Fruit fly (Drosophila melanogaster) whole organism, embryonic: Measurements from ENCODE around the gene HSPBAP1.

Experiments
- Abd-B ChIP-seq: fragments of 200-800 bp; sonication (Bioruptor generic); optimal IDR thresholded peaks from 2 replicates; lab custom pipeline; 2018; ENCODE audit warnings: missing biosample characterization, mild to moderate bottlenecking, missing genetic modification characterization, moderate library complexity
- Atf3 ChIP-seq: fragments of 200-800 bp; sonication (Bioruptor generic); optimal IDR thresholded peaks from 3 replicates; lab custom pipeline; 2016; ENCODE audit warnings: missing biosample characterization, missing genetic modification characterization
- Atf6 ChIP-seq: fragments of 200-800 bp; sonication (Bioruptor generic); IDR thresholded peaks from 2 replicates; pipeline ENCODE4 v1.3.6; 2022; ENCODE audit warnings: missing biosample characterization, missing genetic modification characterization
- CG10147 ChIP-seq: fragments of 200-800 bp; sonication (Bioruptor generic); optimal IDR thresholded peaks from 2 replicates; lab custom pipeline; 2019; ENCODE audit warnings: missing biosample characterization, mild to moderate bottlenecking, missing genetic modification characterization, moderate library complexity
- CG10274 ChIP-seq: fragments of 200-800 bp; sonication (Bioruptor generic); optimal IDR thresholded peaks from 3 replicates; lab custom pipeline; 2017; ENCODE audit warnings: missing biosample characterization, mild to moderate bottlenecking, missing genetic modification characterization
- CG11504 ChIP-seq: fragments of 200-800 bp; sonication (Bioruptor generic); optimal IDR thresholded peaks from 3 replicates; lab custom pipeline; 2019; ENCODE audit warnings: missing biosample characterization, mild to moderate bottlenecking, missing genetic modification characterization, moderate library complexity
- CG12299 ChIP-seq: fragments of 200-800 bp; sonication (Bioruptor generic); optimal IDR thresholded peaks from 2 replicates; lab custom pipeline; 2018; ENCODE audit warnings: missing biosample characterization, mild to moderate bottlenecking, missing genetic modification characterization
- CG1233 ChIP-seq: fragments of 200-800 bp; sonication (Bioruptor generic); optimal IDR thresholded peaks from 4 replicates; lab custom pipeline; 2018; ENCODE audit warnings: missing biosample characterization, mild to moderate bottlenecking, missing genetic modification characterization
- CG15514 ChIP-seq: fragments of 200-800 bp; sonication (Bioruptor generic); optimal IDR thresholded peaks from 3 replicates; lab custom pipeline; 2017; ENCODE audit warnings: missing biosample characterization, missing genetic modification characterization, mild to moderate bottlenecking, moderate library complexity, missing genetic modification reagents
- CG17802 ChIP-seq: fragments of 200-800 bp; sonication (Bioruptor generic); optimal IDR thresholded peaks from 2 replicates; lab custom pipeline; 2018; ENCODE audit warnings: missing biosample characterization, mild to moderate bottlenecking, missing genetic modification characterization, moderate library complexity
- CG2678 ChIP-seq: fragments of 200-800 bp; sonication (Bioruptor generic); optimal IDR thresholded peaks from 3 replicates; lab custom pipeline; 2019; ENCODE audit warnings: missing biosample characterization, mild to moderate bottlenecking, missing genetic modification characterization, moderate library complexity
- CG2875 ChIP-seq: fragments of 200-800 bp; sonication (Bioruptor generic); optimal IDR thresholded peaks from 2 replicates; lab custom pipeline; 2017; ENCODE audit warnings: missing biosample characterization, mild to moderate bottlenecking, missing genetic modification characterization, missing genetic modification reagents
- CG30431 ChIP-seq: fragments of 200-800 bp; sonication (Bioruptor generic); optimal IDR thresholded peaks from 2 replicates; lab custom pipeline; 2017; ENCODE audit warnings: missing biosample characterization, missing genetic modification characterization
- CG4282 ChIP-seq: fragments of 200-800 bp; sonication (Bioruptor generic); optimal IDR thresholded peaks from 2 replicates; lab custom pipeline; 2016; ENCODE audit warnings: missing biosample characterization, missing genetic modification characterization
- CG7357 ChIP-seq: fragments of 200-800 bp; sonication (Bioruptor generic); IDR thresholded peaks from 3 replicates; pipeline ENCODE4 v1.3.6; 2022; ENCODE audit warnings: missing biosample characterization, missing genetic modification characterization
- CG8290 ChIP-seq, 3 experiments: fragments of 200-800 bp; sonication (Bioruptor generic); optimal IDR thresholded peaks; 2 replicates each; lab custom pipeline; 2016 to 2019; ENCODE audit warnings: missing biosample characterization in 3 of 3, missing genetic modification characterization in 3 of 3, mild to moderate bottlenecking in 2 of 3, moderate library complexity in 1 of 3
- CG8478 ChIP-seq: fragments of >200 bp; optimal IDR thresholded peaks from 2 replicates; lab custom pipeline; 2018
- CG9797 ChIP-seq: fragments of 200-800 bp; sonication (Bioruptor generic); optimal IDR thresholded peaks from 3 replicates; lab custom pipeline; 2018; ENCODE audit warnings: missing biosample characterization, mild to moderate bottlenecking, missing genetic modification characterization
- Chrac-16 ChIP-seq: fragments of 200-800 bp; sonication (Bioruptor generic); optimal IDR thresholded peaks from 3 replicates; lab custom pipeline; 2016; ENCODE audit warnings: missing biosample characterization, missing genetic modification characterization
- CrebB ChIP-seq: fragments of 200-800 bp; sonication (Bioruptor generic); optimal IDR thresholded peaks from 3 replicates; lab custom pipeline; 2018; ENCODE audit warnings: missing biosample characterization, mild to moderate bottlenecking, missing genetic modification characterization
- Dbx ChIP-seq: fragments of 200-800 bp; sonication (Bioruptor generic); IDR thresholded peaks from 3 replicates; pipeline ENCODE4 v1.3.6; 2022; ENCODE audit warnings: missing biosample characterization, missing genetic modification characterization
- Dp ChIP-seq: fragments of 200-800 bp; sonication (Bioruptor generic); optimal IDR thresholded peaks from 2 replicates; lab custom pipeline; 2018; ENCODE audit warnings: missing biosample characterization, mild to moderate bottlenecking, missing genetic modification characterization, moderate library complexity
- E2f2 ChIP-seq: fragments of 200-800 bp; sonication (Bioruptor generic); IDR thresholded peaks from 2 replicates; pipeline ENCODE4 v1.3.6; 2022; ENCODE audit warnings: missing biosample characterization, missing genetic modification characterization
- Ets65A ChIP-seq: fragments of 200-800 bp; sonication (Bioruptor generic); peaks from one replicate; lab custom pipeline; 2016; ENCODE audit warnings: missing biosample characterization, missing genetic modification characterization
- MBD-R2 ChIP-seq: fragments of 200-800 bp; sonication (Bioruptor generic); IDR thresholded peaks from 2 replicates; pipeline ENCODE4 v1.3.6; 2022; ENCODE audit warnings: missing biosample characterization, missing genetic modification characterization
- MESR4 ChIP-seq: fragments of 200-800 bp; sonication (Bioruptor generic); optimal IDR thresholded peaks from 2 replicates; lab custom pipeline; 2018; ENCODE audit warnings: missing biosample characterization, mild to moderate bottlenecking, missing genetic modification characterization, moderate library complexity
- MTF-1 ChIP-seq: fragments of 200-800 bp; sonication (Bioruptor generic); optimal IDR thresholded peaks from 2 replicates; lab custom pipeline; 2018; ENCODE audit warnings: missing biosample characterization, mild to moderate bottlenecking, missing genetic modification characterization, borderline replicate concordance
- Med ChIP-seq: fragments of 200-800 bp; sonication (Bioruptor generic); peaks from one replicate; lab custom pipeline; 2016; ENCODE audit warnings: missing biosample characterization, missing genetic modification characterization, mild to moderate bottlenecking, inconsistent platforms, moderate library complexity
- Myb ChIP-seq: fragments of 200-800 bp; sonication (Bioruptor generic); optimal IDR thresholded peaks from 2 replicates; lab custom pipeline; 2016; ENCODE audit warnings: missing biosample characterization, missing genetic modification characterization
- NK7.1 ChIP-seq: fragments of 200-800 bp; sonication (Bioruptor generic); optimal IDR thresholded peaks from 3 replicates; lab custom pipeline; 2016; ENCODE audit warnings: missing biosample characterization, missing genetic modification characterization
- Poxn ChIP-seq: fragments of 200-800 bp; sonication (Bioruptor generic); IDR thresholded peaks from 2 replicates; pipeline ENCODE4 v1.3.6; 2022; ENCODE audit warnings: missing biosample characterization, missing genetic modification characterization
- cad ChIP-seq: fragments of >200 bp; optimal IDR thresholded peaks from 2 replicates; lab custom pipeline; 2017; ENCODE audit warnings: missing biosample characterization, missing genetic modification characterization
- gcm ChIP-seq: fragments of 200-800 bp; sonication (Bioruptor generic); optimal IDR thresholded peaks from 2 replicates; lab custom pipeline; 2019; ENCODE audit warnings: missing biosample characterization, mild to moderate bottlenecking, missing genetic modification characterization, moderate library complexity
- gfzf ChIP-seq: fragments of 200-800 bp; sonication (Bioruptor generic); optimal IDR thresholded peaks from 2 replicates; lab custom pipeline; 2016; ENCODE audit warnings: missing biosample characterization, mild to moderate bottlenecking, missing genetic modification characterization, moderate library complexity
- grau ChIP-seq: fragments of 200-800 bp; optimal IDR thresholded peaks from 3 replicates; lab custom pipeline; 2019; ENCODE audit warnings: missing biosample characterization, mild to moderate bottlenecking, missing genetic modification characterization, moderate library complexity
- gsb ChIP-seq: fragments of 200-800 bp; sonication (Bioruptor generic); IDR thresholded peaks from 2 replicates; pipeline ENCODE4 v1.3.6; 2022; ENCODE audit warnings: missing biosample characterization, missing genetic modification characterization
- hb ChIP-seq: fragments of 200-800 bp; sonication (Bioruptor generic); IDR thresholded peaks from 3 replicates; pipeline ENCODE4 v1.3.6; 2022; ENCODE audit warnings: missing biosample characterization, missing genetic modification characterization; ENCODE audit not compliant: partially characterized antibody
- jigr1 ChIP-seq: fragments of 200-800 bp; sonication (Bioruptor generic); IDR thresholded peaks from 3 replicates; pipeline ENCODE4 v1.3.6; 2022; ENCODE audit warnings: missing biosample characterization, missing genetic modification characterization
- jumu ChIP-seq: fragments of 200-800 bp; sonication (Bioruptor generic); optimal IDR thresholded peaks from 3 replicates; lab custom pipeline; 2016; ENCODE audit warnings: missing biosample characterization, missing genetic modification characterization
- mld ChIP-seq: fragments of 200-800 bp; sonication (Bioruptor generic); IDR thresholded peaks from 3 replicates; pipeline ENCODE4 v1.3.6; 2022; ENCODE audit warnings: missing biosample characterization, missing genetic modification characterization; ENCODE audit not compliant: partially characterized antibody
- onecut ChIP-seq: fragments of 200-800 bp; sonication (Bioruptor generic); IDR thresholded peaks from 2 replicates; pipeline ENCODE4 v1.3.6; 2022; ENCODE audit warnings: missing biosample characterization, missing genetic modification characterization
- psq ChIP-seq: fragments of 200-800 bp; sonication (Bioruptor generic); optimal IDR thresholded peaks from 2 replicates; lab custom pipeline; 2017; ENCODE audit warnings: missing biosample characterization, missing genetic modification characterization
- pzg ChIP-seq: fragments of 200-800 bp; sonication (Bioruptor generic); optimal IDR thresholded peaks from 3 replicates; lab custom pipeline; 2018; ENCODE audit warnings: missing biosample characterization, mild to moderate bottlenecking, missing genetic modification characterization, moderate library complexity
- row ChIP-seq: fragments of 200-800 bp; sonication (Bioruptor generic); IDR thresholded peaks from 3 replicates; pipeline ENCODE4 v1.3.6; 2022; ENCODE audit warnings: missing biosample characterization, missing genetic modification characterization
- run ChIP-seq: fragments of 200-800 bp; sonication (Bioruptor generic); optimal IDR thresholded peaks from 3 replicates; lab custom pipeline; 2018; ENCODE audit warnings: missing biosample characterization, mild to moderate bottlenecking, missing genetic modification characterization
- salm ChIP-seq: fragments of 200-800 bp; sonication (Bioruptor generic); optimal IDR thresholded peaks from 2 replicates; lab custom pipeline; 2018; ENCODE audit warnings: missing biosample characterization, mild to moderate bottlenecking, missing genetic modification characterization
- scrt ChIP-seq: fragments of 200-800 bp; sonication (Bioruptor generic); optimal IDR thresholded peaks from 2 replicates; lab custom pipeline; 2018; ENCODE audit warnings: missing biosample characterization, mild to moderate bottlenecking, missing genetic modification characterization, moderate library complexity
- sim ChIP-seq: fragments of 200-800 bp; sonication (Bioruptor generic); IDR thresholded peaks from 2 replicates; pipeline ENCODE4 v1.3.6; 2022; ENCODE audit warnings: missing biosample characterization, missing genetic modification characterization
- sima ChIP-seq: fragments of 200-800 bp; sonication (Bioruptor generic); optimal IDR thresholded peaks from 2 replicates; lab custom pipeline; 2016; ENCODE audit warnings: missing biosample characterization, missing genetic modification characterization
- tin ChIP-seq: fragments of 200-800 bp; sonication (Bioruptor generic); optimal IDR thresholded peaks from 3 replicates; lab custom pipeline; 2016; ENCODE audit warnings: missing biosample characterization, missing genetic modification characterization
- yki ChIP-seq: fragments of >200 bp; optimal IDR thresholded peaks from 3 replicates; lab custom pipeline; 2018
- zfh1 ChIP-seq: fragments of 200-800 bp; sonication (Bioruptor generic); IDR thresholded peaks from 3 replicates; pipeline ENCODE4 v1.3.6; 2022; ENCODE audit warnings: missing biosample characterization, missing genetic modification characterization

Gene HSPBAP1

dm6 chr3R:27695019-27695418, at the start of gene HSPBAP1:
HSPBAP1 (plus strand) TSS chr3R:27695235.
- no peak for TF ChIP-seq Dbx (GFP tag; lab: Robert Waterston, UW)
- no peak for TF ChIP-seq Atf3 (GFP tag; lab: Kevin White, UChicago)
- no peak for TF ChIP-seq NK7.1 (GFP tag; lab: Kevin White, UChicago)
- no peak for TF ChIP-seq grau
- TF ChIP-seq Chrac-16 (GFP tag; lab: Kevin White, UChicago), result no peak
- no peak for TF ChIP-seq CG8290 (GFP tag; optimal IDR thresholded peaks at IDR 0.05; lab: Kevin White, UChicago)
- no peak for TF ChIP-seq CG8290 (tag; optimal IDR thresholded peaks at IDR 0.05; lab: Kevin White, UChicago)
- peak; percentile 41 for TF ChIP-seq Myb (GFP tag; lab: Kevin White, UChicago)
- TF ChIP-seq CrebB, result no peak
- no peak for TF ChIP-seq CG4282 (GFP tag; lab: Kevin White, UChicago)
- peak; percentile 67 for TF ChIP-seq gfzf (GFP tag; lab: Kevin White, UChicago)
- TF ChIP-seq sima (GFP tag; lab: Kevin White, UChicago), result no peak
- TF ChIP-seq zfh1, result no peak
- TF ChIP-seq jigr1, result no peak
- TF ChIP-seq tin (GFP tag; lab: Kevin White, UChicago), result no peak
- peak; percentile 38 for TF ChIP-seq pzg (GFP tag; lab: Kevin White, UChicago)
- no peak for TF ChIP-seq CG10147
- TF ChIP-seq MBD-R2 (GFP tag; lab: Robert Waterston, UW), result peak; percentile 46; the same call in 1 of the 2 replicates
- TF ChIP-seq CG30431 (GFP tag; lab: Kevin White, UChicago), result no peak
- no peak for TF ChIP-seq Abd-B (GFP tag; lab: Kevin White, UChicago)
- TF ChIP-seq run (tag; lab: Kevin White, UChicago), result no peak
- no peak for TF ChIP-seq Ets65A (GFP tag; lab: Kevin White, UChicago)
- no peak for TF ChIP-seq psq (GFP tag; lab: Kevin White, UChicago)
- TF ChIP-seq CG17802 (tag; lab: Kevin White, UChicago), result no peak
- TF ChIP-seq Poxn (GFP tag; lab: Robert Waterston, UW), result no peak
- TF ChIP-seq CG11504 (tag; lab: Kevin White, UChicago), result no peak
- peak; percentile 81 for TF ChIP-seq Dp (GFP tag; lab: Kevin White, UChicago)
- no peak for TF ChIP-seq mld (GFP tag; lab: Robert Waterston, UW)
- TF ChIP-seq MTF-1 (GFP tag; lab: Kevin White, UChicago), result no peak
- peak; percentile 87 for TF ChIP-seq E2f2 (GFP tag; lab: Robert Waterston, UW)
- no peak for TF ChIP-seq cad (GFP tag; lab: Kevin White, UChicago)
- peak; percentile 0 for TF ChIP-seq CG15514 (GFP tag; lab: Kevin White, UChicago)
- TF ChIP-seq Atf6, result no peak
- TF ChIP-seq CG9797 (GFP tag; lab: Kevin White, UChicago), result peak; percentile 58
- TF ChIP-seq row (GFP tag; lab: Robert Waterston, UW), result no peak
- peak; percentile 33 for TF ChIP-seq MESR4 (GFP tag; lab: Kevin White, UChicago)
- no peak for TF ChIP-seq CG1233
- TF ChIP-seq CG8478 (lab: Kevin White, UChicago), result no peak
- no peak for TF ChIP-seq onecut
- no peak for TF ChIP-seq yki (lab: Kevin White, UChicago)
- TF ChIP-seq sim (GFP tag; lab: Robert Waterston, UW), result no peak
- no peak for TF ChIP-seq hb
- no peak for TF ChIP-seq CG2875
- no peak for TF ChIP-seq CG10274
- no peak for TF ChIP-seq Med (GFP tag; lab: Kevin White, UChicago)
- TF ChIP-seq CG7357, result no peak
- TF ChIP-seq salm (tag; lab: Kevin White, UChicago), result no peak
- TF ChIP-seq scrt, result no peak
- TF ChIP-seq CG2678, result no peak
- TF ChIP-seq gsb (GFP tag; lab: Robert Waterston, UW), result no peak
- TF ChIP-seq gcm, result no peak
- no peak for TF ChIP-seq jumu (GFP tag; lab: Kevin White, UChicago)
- TF ChIP-seq CG12299 (tag; lab: Kevin White, UChicago), result no peak
